Worm (Caenorhabditis elegans): ENCODE data around the gene C05E11.6.
A peak's percentile ranks its signal among the peaks of the same experiment; 100 is the strongest.

ce11 chrX:4513657-4514143, 48.3 kb upstream of the C05E11.6 start, which contains the start of gene spr-3:
- TF ChIP-seq nhr-11 (tag; optimal IDR thresholded peaks at IDR 0.05), result no peak
- TF ChIP-seq ahr-1 (tag; optimal IDR thresholded peaks at IDR 0.05), result no peak
- no peak for TF ChIP-seq pag-3 (tag; optimal IDR thresholded peaks at IDR 0.05; ENCODE audit: borderline replicate concordance)
- no peak for TF ChIP-seq hlh-13 (GFP tag; optimal IDR thresholded peaks at IDR 0.05)
- no peak for TF ChIP-seq elt-2 (tag; optimal IDR thresholded peaks at IDR 0.05)
- no peak for TF ChIP-seq pat-9 (tag; optimal IDR thresholded peaks at IDR 0.05)
- TF ChIP-seq unc-55 (GFP tag; optimal IDR thresholded peaks at IDR 0.05), result no peak
- TF ChIP-seq ceh-19 (GFP tag; optimal IDR thresholded peaks at IDR 0.05), result no peak
- TF ChIP-seq nfya-1 (tag; optimal IDR thresholded peaks at IDR 0.05), result peak; percentile 12

Measured in whole organism, late embryonic.